Fruit fly (Drosophila melanogaster) whole organism, embryonic: ENCODE measurements around the gene CG13667.

ENCODE experiments used
- B-H1 ChIP-seq: fragments of 200-800 bp; sonication (Bioruptor generic); IDR thresholded peaks from 3 replicates; pipeline ENCODE4 v1.3.6; 2022; ENCODE audit warnings: missing biosample characterization, missing genetic modification characterization
- Blimp-1 ChIP-seq: fragments of 200-800 bp; sonication (Bioruptor generic); optimal IDR thresholded peaks from 3 replicates; lab custom pipeline; 2018; ENCODE audit warnings: missing biosample characterization, missing genetic modification characterization, mild to moderate bottlenecking, moderate library complexity, missing genetic modification reagents
- CG11247 ChIP-seq: fragments of 200-800 bp; sonication (Bioruptor generic); IDR thresholded peaks from 2 replicates; pipeline ENCODE4 v1.3.6; 2022; ENCODE audit warnings: missing biosample characterization, missing genetic modification characterization
- CG11504 ChIP-seq: fragments of 200-800 bp; sonication (Bioruptor generic); optimal IDR thresholded peaks from 3 replicates; lab custom pipeline; 2019; ENCODE audit warnings: missing biosample characterization, mild to moderate bottlenecking, missing genetic modification characterization, moderate library complexity
- CG14441 ChIP-seq: fragments of 200-800 bp; sonication (Bioruptor generic); IDR thresholded peaks from 2 replicates; pipeline ENCODE4 v1.3.6; 2022; ENCODE audit warnings: missing biosample characterization, missing genetic modification characterization
- CG15269 ChIP-seq: fragments of 200-800 bp; sonication (Bioruptor generic); optimal IDR thresholded peaks from 2 replicates; lab custom pipeline; 2018; ENCODE audit warnings: missing biosample characterization, mild to moderate bottlenecking, missing genetic modification characterization, moderate library complexity
- CG1603 ChIP-seq: fragments of 200-800 bp; sonication (Bioruptor generic); optimal IDR thresholded peaks from 2 replicates; lab custom pipeline; 2019; ENCODE audit warnings: missing biosample characterization, mild to moderate bottlenecking, missing genetic modification characterization, moderate library complexity
- CG18619 ChIP-seq: fragments of 200-800 bp; sonication (Bioruptor generic); optimal IDR thresholded peaks from 3 replicates; lab custom pipeline; 2017; ENCODE audit warnings: missing biosample characterization, mild to moderate bottlenecking, missing genetic modification characterization
- CG4617 ChIP-seq: fragments of 200-800 bp; sonication (Bioruptor generic); optimal IDR thresholded peaks from 3 replicates; lab custom pipeline; 2016; ENCODE audit warnings: missing biosample characterization, missing genetic modification characterization, borderline replicate concordance
- CG4820 ChIP-seq: fragments of 200-800 bp; sonication (Bioruptor generic); optimal IDR thresholded peaks from 3 replicates; lab custom pipeline; 2016; ENCODE audit warnings: missing biosample characterization, missing genetic modification characterization
- CG5180 ChIP-seq: fragments of 200-800 bp; sonication (Bioruptor generic); optimal IDR thresholded peaks from 3 replicates; lab custom pipeline; 2017; ENCODE audit warnings: missing biosample characterization, missing genetic modification characterization, mild to moderate bottlenecking, moderate library complexity, missing genetic modification reagents
- Eip74EF ChIP-seq, 2 experiments: fragments of 200-800 bp in 1 of 2; fragments of >200 bp in 1 of 2; sonication (Bioruptor generic) in 1 of 2; optimal IDR thresholded peaks; 2 replicates each; lab custom pipeline; 2017 to 2019; ENCODE audit warnings: missing biosample characterization in 2 of 2, missing genetic modification characterization in 2 of 2, mild to moderate bottlenecking in 1 of 2, moderate library complexity in 1 of 2
- Ets65A ChIP-seq: fragments of 200-800 bp; sonication (Bioruptor generic); peaks from one replicate; lab custom pipeline; 2016; ENCODE audit warnings: missing biosample characterization, missing genetic modification characterization
- Hr39 ChIP-seq: fragments of >200 bp; optimal IDR thresholded peaks from 2 replicates; lab custom pipeline; 2017
- Hr78 ChIP-seq, 2 experiments: fragments of 200-800 bp in 1 of 2; fragments of >200 bp in 1 of 2; sonication (Bioruptor generic) in 1 of 2; optimal IDR thresholded peaks; 2 replicates each; lab custom pipeline; 2017 to 2019; ENCODE audit warnings: missing biosample characterization in 2 of 2, missing genetic modification characterization in 2 of 2, mild to moderate bottlenecking in 1 of 2, moderate library complexity in 1 of 2
- Mad ChIP-seq: fragments of 200-800 bp; sonication (Bioruptor generic); optimal IDR thresholded peaks from 2 replicates; lab custom pipeline; 2016; ENCODE audit warnings: missing biosample characterization, missing genetic modification characterization
- Scr ChIP-seq: fragments of 200-800 bp; sonication (Bioruptor generic); IDR thresholded peaks from 2 replicates; pipeline ENCODE4 v1.3.6; 2022; ENCODE audit warnings: missing biosample characterization, missing genetic modification characterization; ENCODE audit not compliant: partially characterized antibody
- Usf ChIP-seq: fragments of 200-800 bp; sonication (Bioruptor generic); optimal IDR thresholded peaks from 2 replicates; lab custom pipeline; 2017; ENCODE audit warnings: missing genotype, missing biosample characterization, missing genetic modification characterization
- YL-1 ChIP-seq: fragments of 200-800 bp; sonication (Bioruptor generic); optimal IDR thresholded peaks from 3 replicates; lab custom pipeline; 2017; ENCODE audit warnings: missing biosample characterization, mild to moderate bottlenecking, missing genetic modification characterization
- az2 ChIP-seq: fragments of 200-800 bp; sonication (Bioruptor generic); optimal IDR thresholded peaks from 3 replicates; lab custom pipeline; 2016; ENCODE audit warnings: missing biosample characterization, missing genetic modification characterization
- bbx ChIP-seq: fragments of 200-800 bp; sonication (Bioruptor generic); IDR thresholded peaks from 2 replicates; pipeline ENCODE4 v1.3.6; 2022; ENCODE audit warnings: missing biosample characterization, missing genetic modification characterization; ENCODE audit not compliant: partially characterized antibody
- h ChIP-seq: fragments of >200 bp; optimal IDR thresholded peaks from 2 replicates; lab custom pipeline; 2017
- her ChIP-seq: fragments of 200-800 bp; sonication (Bioruptor generic); optimal IDR thresholded peaks from 2 replicates; lab custom pipeline; 2016; ENCODE audit warnings: missing biosample characterization, missing genetic modification characterization
- insv ChIP-seq, 2 experiments: fragments of 200-800 bp; sonication (Bioruptor generic); optimal IDR thresholded peaks; 3 replicates each; lab custom pipeline; 2016 to 2018; ENCODE audit warnings: missing biosample characterization in 2 of 2, missing genetic modification characterization in 2 of 2
- kah ChIP-seq: fragments of 200-800 bp; sonication (Bioruptor generic); optimal IDR thresholded peaks from 2 replicates; lab custom pipeline; 2018; ENCODE audit warnings: missing biosample characterization, mild to moderate bottlenecking, missing genetic modification characterization
- klu ChIP-seq: fragments of 200-800 bp; sonication (Bioruptor generic); IDR thresholded peaks from 2 replicates; pipeline ENCODE4 v1.3.6; 2022; ENCODE audit warnings: missing biosample characterization, missing genetic modification characterization
- kni ChIP-seq: fragments of 200-800 bp; sonication (Bioruptor generic); optimal IDR thresholded peaks from 3 replicates; lab custom pipeline; 2017; ENCODE audit warnings: mild to moderate bottlenecking, missing biosample characterization, missing genetic modification reagents, missing genetic modification characterization
- mld ChIP-seq: fragments of 200-800 bp; sonication (Bioruptor generic); IDR thresholded peaks from 3 replicates; pipeline ENCODE4 v1.3.6; 2022; ENCODE audit warnings: missing biosample characterization, missing genetic modification characterization; ENCODE audit not compliant: partially characterized antibody
- nau ChIP-seq: fragments of 200-800 bp; sonication (Bioruptor generic); optimal IDR thresholded peaks from 3 replicates; lab custom pipeline; 2017; ENCODE audit warnings: missing biosample characterization, mild to moderate bottlenecking, missing genetic modification characterization, missing genetic modification reagents
- nom ChIP-seq: fragments of 200-800 bp; sonication (Bioruptor generic); optimal IDR thresholded peaks from 2 replicates; lab custom pipeline; 2017; ENCODE audit warnings: missing biosample characterization, missing genetic modification characterization, mild to moderate bottlenecking, moderate library complexity, missing genetic modification reagents
- odd ChIP-seq: fragments of 200-800 bp; sonication (Bioruptor generic); optimal IDR thresholded peaks from 2 replicates; lab custom pipeline; 2017; ENCODE audit warnings: missing biosample characterization, mild to moderate bottlenecking, missing genetic modification characterization
- pros ChIP-seq: fragments of 200-800 bp; sonication (Bioruptor generic); optimal IDR thresholded peaks from 3 replicates; lab custom pipeline; 2019; ENCODE audit warnings: missing biosample characterization, mild to moderate bottlenecking, missing genetic modification characterization, moderate library complexity
- sc ChIP-seq, 3 experiments: fragments of >200 bp in 2 of 3; fragments of 200-800 bp in 1 of 3; sonication (Bioruptor generic) in 1 of 3; optimal IDR thresholded peaks; 2 replicates in 2 of 3; 3 replicates in 1 of 3; lab custom pipeline; 2017; ENCODE audit warnings: mild to moderate bottlenecking in 1 of 3, missing biosample characterization in 1 of 3, missing genetic modification characterization in 1 of 3, missing genetic modification reagents in 1 of 3
- sd ChIP-seq: fragments of 200-800 bp; sonication (Bioruptor generic); optimal IDR thresholded peaks from 3 replicates; lab custom pipeline; 2018; ENCODE audit warnings: missing biosample characterization, mild to moderate bottlenecking, missing genetic modification characterization, moderate library complexity
- sens ChIP-seq: fragments of 200-800 bp; sonication (Bioruptor generic); peaks from one replicate; lab custom pipeline; 2016; ENCODE audit warnings: missing biosample characterization, missing genetic modification characterization
- sim ChIP-seq: fragments of 200-800 bp; sonication (Bioruptor generic); IDR thresholded peaks from 2 replicates; pipeline ENCODE4 v1.3.6; 2022; ENCODE audit warnings: missing biosample characterization, missing genetic modification characterization
- sqz ChIP-seq: fragments of 200-800 bp; sonication (Bioruptor generic); optimal IDR thresholded peaks from 3 replicates; lab custom pipeline; 2018; ENCODE audit warnings: missing biosample characterization, mild to moderate bottlenecking, missing genetic modification characterization
- tna ChIP-seq: fragments of 200-800 bp; sonication (Bioruptor generic); IDR thresholded peaks from 2 replicates; pipeline ENCODE4 v1.3.6; 2022; ENCODE audit warnings: missing biosample characterization, missing genetic modification characterization; ENCODE audit not compliant: partially characterized antibody
- trem ChIP-seq: fragments of 200-800 bp; optimal IDR thresholded peaks from 3 replicates; lab custom pipeline; 2019; ENCODE audit warnings: missing biosample characterization, mild to moderate bottlenecking, missing genetic modification characterization, moderate library complexity

Gene CG13667

DNA sequence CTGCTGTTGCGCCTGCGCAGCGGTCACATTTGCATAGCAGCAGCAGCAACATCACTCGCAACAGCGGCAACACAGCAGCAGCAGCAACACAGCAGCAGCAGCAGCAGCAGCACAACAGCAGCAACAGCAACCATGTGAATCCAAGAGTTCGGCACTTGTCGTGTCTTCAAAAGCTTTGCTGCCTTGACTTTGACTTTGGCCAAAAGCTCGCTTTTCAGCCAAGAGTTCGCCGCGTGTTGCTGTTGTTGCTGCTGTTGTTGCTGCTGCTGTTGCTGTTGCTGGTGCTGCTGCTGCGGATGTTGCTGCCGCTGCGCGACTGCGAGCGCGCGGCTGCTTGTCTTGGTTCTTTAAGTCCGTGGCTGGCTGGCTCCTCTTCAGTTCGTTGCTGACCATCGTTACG lies 33.2 kb upstream of the CG13667 start, which contains the start of gene ImpE1 (continued):
- no peak for TF ChIP-seq CG1603 (tag; lab: Kevin White, UChicago)
- TF ChIP-seq nom (GFP tag; lab: Kevin White, UChicago): peak; percentile 24
- no peak for TF ChIP-seq az2 (GFP tag; lab: Kevin White, UChicago)
- no peak for TF ChIP-seq sc (optimal IDR thresholded peaks at IDR 0.05; lab: Kevin White, UChicago)
- no peak for TF ChIP-seq sc (GFP tag; optimal IDR thresholded peaks at IDR 0.05; lab: Kevin White, UChicago)
- no peak for TF ChIP-seq Usf (GFP tag; lab: Kevin White, UChicago)
- no peak for TF ChIP-seq CG5180 (GFP tag; lab: Kevin White, UChicago)
- TF ChIP-seq h: no peak
- TF ChIP-seq her: no peak
- no peak for TF ChIP-seq pros (GFP tag; lab: Kevin White, UChicago)
- no peak for TF ChIP-seq Mad (GFP tag; lab: Kevin White, UChicago)
- TF ChIP-seq trem (tag; lab: Kevin White, UChicago): no peak
- TF ChIP-seq nau (GFP tag; lab: Kevin White, UChicago): no peak
- 0 out of 2 replicates have a peak, but pooled peaks have one; percentile 23 for TF ChIP-seq klu (GFP tag; lab: Robert Waterston, UW)
- no peak for TF ChIP-seq Scr (GFP tag; lab: Robert Waterston, UW)
- no peak for TF ChIP-seq YL-1 (GFP tag; lab: Kevin White, UChicago)
- no peak for TF ChIP-seq Eip74EF (GFP tag; optimal IDR thresholded peaks at IDR 0.05; lab: Kevin White, UChicago)
- no peak for TF ChIP-seq tna (GFP tag; lab: Robert Waterston, UW)
- TF ChIP-seq CG14441 (GFP tag; lab: Robert Waterston, UW): no peak
- 0 out of 2 replicates have a peak, but pooled peaks have one; percentile 8 for TF ChIP-seq bbx (GFP tag; lab: Robert Waterston, UW)
- TF ChIP-seq Hr39 (lab: Kevin White, UChicago): no peak
- TF ChIP-seq mld (GFP tag; lab: Robert Waterston, UW): no peak
- TF ChIP-seq CG11504 (tag; lab: Kevin White, UChicago): peak; percentile 96
- TF ChIP-seq B-H1 (GFP tag; lab: Robert Waterston, UW): no peak
- no peak for TF ChIP-seq CG4617 (GFP tag; lab: Kevin White, UChicago)
- TF ChIP-seq odd (GFP tag; lab: Kevin White, UChicago): no peak
- TF ChIP-seq sim (GFP tag; lab: Robert Waterston, UW): no peak
- TF ChIP-seq sqz (GFP tag; lab: Kevin White, UChicago): no peak
- TF ChIP-seq CG4820 (GFP tag; lab: Kevin White, UChicago): no peak

DNA sequence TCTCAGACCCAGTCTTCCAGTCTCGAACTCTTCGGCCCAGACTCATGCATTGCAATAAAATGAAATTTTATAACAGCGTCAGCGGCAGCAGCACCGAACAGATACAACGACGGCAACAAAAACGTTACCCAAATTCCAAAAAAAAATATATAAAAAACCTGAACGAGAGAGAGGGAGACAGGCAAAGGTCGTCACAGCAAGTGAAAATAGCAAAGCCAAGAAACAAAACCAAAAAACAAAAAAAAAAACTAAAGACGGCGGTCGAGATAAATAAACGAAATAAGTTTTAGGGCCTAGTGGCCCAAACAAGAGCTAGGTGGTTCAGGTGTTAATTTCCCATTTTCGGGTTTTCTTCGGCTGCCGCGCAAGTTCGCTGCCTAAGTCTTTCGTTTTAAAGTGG lies 31.1 kb upstream of the CG13667 start:
- TF ChIP-seq Ets65A (peak; percentile 62), Hr78 (GFP tag; optimal IDR thresholded peaks at IDR 0.05; lab: Kevin White, UChicago) (peak in 1 of 2 experiments; percentile 47), Blimp-1 (GFP tag; lab: Kevin White, UChicago) (peak; percentile 65), sd (peak; percentile 14), CG18619 (GFP tag; lab: Kevin White, UChicago) (no peak), insv (GFP tag; optimal IDR thresholded peaks at IDR 0.05; lab: Kevin White, UChicago) (no peak), sqz (GFP tag; lab: Kevin White, UChicago) (peak; percentile 96), pros (GFP tag; lab: Kevin White, UChicago) (peak; percentile 76), trem (tag; lab: Kevin White, UChicago) (no peak), kni (GFP tag; lab: Kevin White, UChicago) (peak; percentile 20), sens (GFP tag; lab: Kevin White, UChicago) (peak; percentile 11), CG11247 (GFP tag; lab: Robert Waterston, UW) (0 out of 2 replicates have a peak, but pooled peaks have one; percentile 38), kah (GFP tag; lab: Kevin White, UChicago) (no peak), CG15269 (tag; lab: Kevin White, UChicago) (peak; percentile 70)
